1 fruit fly cellular context compared by ENCODE assay signal in genomic region chr3L:8065575-8066410, dm6.
TF ChIP-seq lines count a peak whose summit lies in the region.

No protein-coding gene starts in this region.

TF ChIP-seq in whole organism, embryonic, 481 proteins besides CTCF, POLR2A, EP300 and RAD21 (continued from another document):
- TF ChIP-seq bsh (GFP tag; optimal IDR thresholded peaks at IDR 0.05; lab: Kevin White, UChicago) (peak in 1 of 2 experiments; percentile 14), inv (GFP tag; IDR thresholded peaks at IDR 0.05; lab: Robert Waterston, UW; ENCODE audit: partially characterized antibody) (peak; percentile 39; the same call in 1 of the 2 replicates), zf30C (GFP tag; optimal IDR thresholded peaks at IDR 0.05; lab: Kevin White, UChicago) (no peak), bbx (GFP tag; IDR thresholded peaks at IDR 0.05; lab: Robert Waterston, UW; ENCODE audit: partially characterized antibody) (peak; percentile 93), CG18262 (tag; optimal IDR thresholded peaks at IDR 0.05; lab: Kevin White, UChicago) (peak; percentile 27), Fer2 (tag; optimal IDR thresholded peaks at IDR 0.05; lab: Kevin White, UChicago) (no peak), CG30020 (tag; optimal IDR thresholded peaks at IDR 0.05; lab: Kevin White, UChicago) (no peak), CG1603 (tag; optimal IDR thresholded peaks at IDR 0.05; lab: Kevin White, UChicago) (no peak), CG11504 (tag; optimal IDR thresholded peaks at IDR 0.05; lab: Kevin White, UChicago) (peak; percentile 10), Tbp (GFP tag; optimal IDR thresholded peaks at IDR 0.05; lab: Kevin White, UChicago) (no peak), ato (GFP tag; IDR thresholded peaks at IDR 0.05; lab: Robert Waterston, UW; ENCODE audit: partially characterized antibody) (peak; percentile 85), CG7839 (tag; optimal IDR thresholded peaks at IDR 0.05; lab: Kevin White, UChicago) (peak; percentile 9), HLH4C (GFP tag; IDR thresholded peaks at IDR 0.05; lab: Robert Waterston, UW; ENCODE audit: partially characterized antibody) (peak; percentile 77), CG17328 (GFP tag; IDR thresholded peaks at IDR 0.05; lab: Robert Waterston, UW) (peak; percentile 43), Bdp1 (GFP tag; optimal IDR thresholded peaks at IDR 0.05; lab: Kevin White, UChicago) (peak; percentile 99), unc-4 (GFP tag; IDR thresholded peaks at IDR 0.05; lab: Robert Waterston, UW; ENCODE audit: partially characterized antibody) (0 out of 2 replicates have a peak, but pooled peaks have one; percentile 45), CG32772 (GFP tag; IDR thresholded peaks at IDR 0.05; lab: Robert Waterston, UW) (no peak), otp (GFP tag; IDR thresholded peaks at IDR 0.05; lab: Robert Waterston, UW) (peak; percentile 62; the same call in 2 of the 3 replicates), bab2 (GFP tag; optimal IDR thresholded peaks at IDR 0.05; lab: Kevin White, UChicago) (no peak), stwl (tag; optimal IDR thresholded peaks at IDR 0.05; lab: Kevin White, UChicago) (no peak), CG34224 (GFP tag; IDR thresholded peaks at IDR 0.05; lab: Robert Waterston, UW; ENCODE audit: partially characterized antibody) (peak; percentile 56; the same call in 2 of the 3 replicates), Spps (tag; optimal IDR thresholded peaks at IDR 0.05; lab: Kevin White, UChicago) (no peak), CG33557 (GFP tag; optimal IDR thresholded peaks at IDR 0.05; lab: Kevin White, UChicago) (peak; percentile 6), mld (GFP tag; IDR thresholded peaks at IDR 0.05; lab: Robert Waterston, UW; ENCODE audit: partially characterized antibody) (peak; percentile 90), grau (tag; optimal IDR thresholded peaks at IDR 0.05; lab: Kevin White, UChicago) (peak; percentile 18), sr (GFP tag; IDR thresholded peaks at IDR 0.05; lab: Robert Waterston, UW) (no peak), CoRest (tag; optimal IDR thresholded peaks at IDR 0.05; lab: Kevin White, UChicago) (peak; percentile 5), CG8924 (tag; optimal IDR thresholded peaks at IDR 0.05; lab: Kevin White, UChicago) (peak; percentile 55), Aef1 (GFP tag; IDR thresholded peaks at IDR 0.05; lab: Robert Waterston, UW) (no peak), CG1647 (GFP tag; optimal IDR thresholded peaks at IDR 0.05; lab: Kevin White, UChicago) (no peak), YL-1 (GFP tag; optimal IDR thresholded peaks at IDR 0.05; lab: Kevin White, UChicago) (no peak), danr (GFP tag; IDR thresholded peaks at IDR 0.05; lab: Robert Waterston, UW) (no peak), Ssrp (tag; optimal IDR thresholded peaks at IDR 0.05; lab: Kevin White, UChicago) (no peak), CG8478 (optimal IDR thresholded peaks at IDR 0.05; lab: Kevin White, UChicago) (no peak), CG16813 (GFP tag; IDR thresholded peaks at IDR 0.05; lab: Robert Waterston, UW; ENCODE audit: partially characterized antibody) (peak; percentile 92), Sox100B (GFP tag; optimal IDR thresholded peaks at IDR 0.05; lab: Kevin White, UChicago) (peak; percentile 16), CG2199 (GFP tag; IDR thresholded peaks at IDR 0.05; lab: Robert Waterston, UW) (0 out of 3 replicates have a peak, but pooled peaks have one; percentile 41), p53 (GFP tag; optimal IDR thresholded peaks at IDR 0.05; lab: Kevin White, UChicago) (no peak), Dll (GFP tag; IDR thresholded peaks at IDR 0.05; lab: Robert Waterston, UW; ENCODE audit: partially characterized antibody) (0 out of 4 replicates have a peak, but pooled peaks have one; percentile 34), eyg (GFP tag; optimal IDR thresholded peaks at IDR 0.05; lab: Kevin White, UChicago) (no peak), Sry-β (GFP tag; optimal IDR thresholded peaks at IDR 0.05; lab: Kevin White, UChicago) (no peak), nerfin-2 (GFP tag; IDR thresholded peaks at IDR 0.05; lab: Robert Waterston, UW; ENCODE audit: partially characterized antibody) (peak; percentile 84), CG6791 (GFP tag; IDR thresholded peaks at IDR 0.05; lab: Robert Waterston, UW; ENCODE audit: partially characterized antibody) (peak; percentile 96), CG7963 (GFP tag; IDR thresholded peaks at IDR 0.05; lab: Robert Waterston, UW; ENCODE audit: partially characterized antibody) (peak; percentile 90), fd64A (GFP tag; optimal IDR thresholded peaks at IDR 0.05; lab: Kevin White, UChicago) (peak; percentile 14), abd-A (tag; optimal IDR thresholded peaks at IDR 0.05; lab: Kevin White, UChicago) (peak; percentile 79), Fer1 (GFP tag; optimal IDR thresholded peaks at IDR 0.05; lab: Kevin White, UChicago) (peak; percentile 7), ttk (GFP tag; IDR thresholded peaks at IDR 0.05; lab: Robert Waterston, UW) (no peak), CG13624 (GFP tag; optimal IDR thresholded peaks at IDR 0.05; lab: Kevin White, UChicago) (no peak)
